Worm (Caenorhabditis elegans) whole organism, young adult: Measurements from ENCODE around the gene Y39H10B.3.

Source experiments
- Y53F4B.3 ChIP-seq: fragments of 200-800 bp; sonication (Bioruptor generic); IDR thresholded peaks from 2 replicates; pipeline ENCODE4 v1.3.6; 2022; ENCODE audit warnings: missing genetic modification reagents, missing genetic modification characterization, missing compliant biosample characterization
- athp-1 ChIP-seq: sonication (generic microtip); optimal IDR thresholded peaks from 2 replicates; lab custom pipeline; 2017; ENCODE audit warnings: mild to moderate bottlenecking, missing genetic modification characterization, missing compliant biosample characterization
- let-607 ChIP-seq, 2 experiments: fragments of 200-800 bp in 1 of 2; sonication (Bioruptor generic) in 1 of 2; sonication (generic microtip) in 1 of 2; optimal IDR thresholded peaks; 2 replicates each; lab custom pipeline; 2016 to 2018; ENCODE audit warnings: mild to moderate bottlenecking in 2 of 2, missing compliant biosample characterization in 2 of 2, missing genetic modification characterization in 2 of 2, moderate library complexity in 2 of 2, missing genotype in 1 of 2
- snpc-1.3 ChIP-seq: sonication (generic microtip); optimal IDR thresholded peaks from 2 replicates; lab custom pipeline; 2017; ENCODE audit warnings: missing genetic modification characterization, mild to moderate bottlenecking, missing compliant biosample characterization, antibody characterized with exemption, moderate library complexity, missing genotype, missing genetic modification reagents; ENCODE audit not compliant: insufficient read depth
- tbp1 ChIP-seq: fragments of 200-800 bp; sonication (Bioruptor generic); optimal IDR thresholded peaks from 2 replicates; lab custom pipeline; 2018; ENCODE audit warnings: mild to moderate bottlenecking, missing genetic modification characterization, missing compliant biosample characterization
- ztf-3 ChIP-seq: fragments of 200-800 bp; sonication (Bioruptor generic); optimal IDR thresholded peaks from 2 replicates; lab custom pipeline; 2018; ENCODE audit warnings: mild to moderate bottlenecking, missing genetic modification characterization, missing compliant biosample characterization

DNA sequence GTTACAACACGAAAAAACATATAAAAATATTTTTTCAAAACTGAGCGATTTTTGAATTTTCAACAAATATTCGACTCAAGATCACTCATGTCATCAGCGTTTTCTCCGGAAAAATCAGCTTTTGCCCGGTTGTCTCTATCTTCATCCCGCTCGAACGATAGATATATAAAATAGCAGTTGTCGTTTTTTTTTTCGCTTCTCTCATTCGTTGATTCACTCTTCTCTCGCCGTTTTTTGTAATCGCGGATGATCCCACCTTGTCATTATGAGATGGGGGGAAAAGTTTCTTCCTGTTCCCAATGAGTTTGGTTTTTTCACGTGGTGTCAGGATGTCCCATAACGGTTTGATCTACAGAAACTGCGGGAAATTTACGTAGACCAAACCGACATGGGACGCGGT lies 24.7 kb downstream of the Y39H10B.3 start:
- no peak for TF ChIP-seq ztf-3 (GFP tag; lab: Kevin White, UChicago)
- no peak for TF ChIP-seq snpc-1.3 (tag; lab: Kevin White, UChicago)
- TF ChIP-seq let-607 (tag; optimal IDR thresholded peaks at IDR 0.05; lab: Kevin White, UChicago) = no peak
- TF ChIP-seq Y53F4B.3 = no peak
- no peak for TF ChIP-seq athp-1 (tag; lab: Kevin White, UChicago)
- TF ChIP-seq tbp1 (GFP tag; lab: Kevin White, UChicago) = no peak
